Worm (Caenorhabditis elegans): Measurements from ENCODE around the gene B0285.3.

ce11 chrIII:4372894-4373293 is 29.8 kb upstream of the B0285.3 start:
- TF ChIP-seq egl-27 (tag; optimal IDR thresholded peaks at IDR 0.05), result no peak
- TF ChIP-seq mdl-1 (tag; optimal IDR thresholded peaks at IDR 0.05), result no peak

Measured in whole organism, L3 larva.